Fruit fly (Drosophila melanogaster) ovary, adult (tissue): ENCODE results near the gene nanos.

Experiments
- CG17801 ChIP-seq: fragments of 200-800 bp; optimal IDR thresholded peaks from 2 replicates; lab custom pipeline; 2019; ENCODE audit warnings: missing biosample characterization, mild to moderate bottlenecking, missing genetic modification characterization, moderate library complexity; ENCODE audit not compliant: partially characterized antibody

The nanos gene

dm6 chr3R:19156670-19157402 is at the start of gene nanos:
nanos (plus strand) TSS chr3R:19157238.
- peak; percentile 38 for TF ChIP-seq CG17801

- no peak for TF ChIP-seq CG17801
Measured at dm6 chr3R:19108126-19108525, 48.9 kb upstream of the nanos start.

DNA sequence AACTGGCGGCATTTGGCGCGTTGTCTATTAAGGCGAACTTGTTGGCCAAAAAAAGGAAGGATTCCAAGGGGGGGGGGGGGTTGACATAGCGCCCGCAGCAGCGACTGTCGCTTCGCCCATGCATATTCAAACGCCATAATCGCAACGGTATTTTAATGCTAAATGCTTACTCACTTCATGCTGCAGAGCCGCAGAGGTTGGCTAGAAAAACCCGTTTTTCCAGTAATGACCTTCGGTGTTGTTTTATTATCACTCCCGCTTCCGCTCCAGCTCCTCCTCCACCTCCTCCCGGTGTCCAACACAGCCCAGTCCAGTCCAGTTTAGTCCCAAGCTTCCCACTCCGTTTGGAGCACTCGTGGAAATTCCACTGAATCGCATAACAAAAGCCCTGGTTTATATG is 45.9 kb upstream of the nanos start:
- TF ChIP-seq CG17801, result no peak

dm6 chr3R:19112372-19112771 is 44.7 kb upstream of the nanos start:
- TF ChIP-seq CG17801, result no peak

- peak; percentile 77 for TF ChIP-seq CG17801
Measured at dm6 chr3R:19113836-19114235, 43.2 kb upstream of the nanos start.

DNA sequence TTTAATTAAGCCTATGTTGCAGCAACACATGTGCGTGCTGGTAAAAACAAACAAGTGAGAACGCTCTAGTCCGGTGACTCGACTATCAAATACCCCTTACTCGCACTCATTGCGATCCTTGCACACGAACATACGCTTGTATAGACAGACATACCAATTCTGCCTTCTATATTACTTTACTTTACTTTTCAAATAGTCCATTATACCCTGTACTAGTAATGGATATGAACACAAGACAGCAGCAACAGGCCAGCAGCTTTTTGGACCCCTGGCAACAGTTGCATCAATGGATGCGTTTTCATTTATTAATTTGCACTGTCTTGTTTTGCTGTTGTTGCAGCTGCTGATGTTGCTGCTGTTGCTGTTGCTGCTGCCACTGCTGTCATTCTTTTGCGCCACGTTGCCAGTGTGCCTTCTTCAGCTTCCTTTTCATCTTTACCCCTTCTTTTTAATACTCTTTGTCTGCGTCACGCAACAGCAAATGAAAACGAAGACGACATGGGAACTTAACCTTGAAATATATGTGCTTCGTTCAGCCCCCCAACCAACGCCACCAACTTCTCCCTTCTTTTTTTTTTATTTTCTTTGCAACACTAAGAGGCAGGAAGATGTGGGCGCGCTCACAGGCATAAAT is 38.4 kb upstream of the nanos start:
- no peak for TF ChIP-seq CG17801

dm6 chr3R:19132146-19132833 is 24.7 kb upstream of the nanos start, which contains the start of gene Cyp12a5:
Cyp12a5 (plus strand) TSS chr3R:19132648.
- TF ChIP-seq CG17801, result no peak

DNA sequence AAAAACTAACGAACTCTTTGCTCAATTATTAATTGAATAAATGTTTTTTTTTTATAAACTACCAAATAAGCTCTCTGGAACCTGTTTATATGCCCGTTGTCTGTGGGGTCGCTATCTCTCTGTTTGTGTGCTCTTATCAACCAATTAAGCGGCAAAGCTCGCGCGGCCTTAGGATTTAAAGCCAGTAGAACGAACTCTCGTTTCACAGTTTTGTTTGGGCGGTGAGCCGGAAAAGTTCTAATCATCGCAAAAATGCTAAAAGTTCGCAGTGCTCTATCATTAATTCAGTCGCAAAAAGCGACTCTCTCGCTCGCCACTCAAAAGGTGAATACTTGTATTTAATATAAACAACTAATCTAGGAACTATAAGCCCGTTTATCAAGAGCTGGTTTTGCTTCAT is 22.1 kb upstream of the nanos start, which contains the start of gene Cyp12a4:
Gene Cyp12a4 (plus strand): TSS at position 202 of the 400 bp plus-strand sequence.
- TF ChIP-seq CG17801, result no peak

DNA sequence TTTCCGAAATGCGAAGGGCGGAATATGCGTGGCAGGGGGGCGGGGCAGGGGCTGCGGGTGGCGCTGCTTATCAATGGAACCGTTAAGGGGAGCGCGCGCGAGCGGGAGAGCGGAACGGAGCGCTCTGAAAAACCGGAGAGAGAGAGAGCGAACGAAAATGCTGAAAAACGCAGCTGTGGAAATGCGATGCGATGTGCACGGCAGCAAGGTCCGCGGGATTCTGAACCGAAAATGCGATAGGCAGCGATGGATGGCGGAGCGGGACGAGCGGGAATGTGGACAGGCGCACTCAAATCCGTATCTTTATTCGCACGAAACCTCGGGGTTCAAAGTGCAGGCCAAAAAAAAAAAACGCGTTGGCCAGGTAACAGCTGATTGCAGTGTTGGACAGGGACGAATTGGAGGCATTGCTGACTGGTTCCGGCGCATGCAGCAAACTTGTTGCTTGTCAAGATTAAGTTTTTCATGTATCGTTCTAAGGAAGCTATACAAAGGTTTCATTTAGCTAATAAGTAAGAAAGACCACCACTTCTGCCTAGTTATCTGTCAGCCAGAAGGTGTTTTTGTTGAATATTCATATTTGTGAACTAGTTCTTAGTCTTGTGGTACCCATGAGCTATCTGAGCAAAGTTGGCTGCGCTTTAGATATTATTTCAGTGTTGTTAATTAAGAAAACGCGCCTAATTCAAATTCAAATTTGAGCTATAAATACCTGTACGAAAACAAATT is 9.4 kb upstream of the nanos start, which contains the start of gene Ppcs:
Gene Ppcs (minus strand): TSS at position 400 of the 729 bp plus-strand sequence.
- TF ChIP-seq CG17801, result peak; percentile 72

- no peak for TF ChIP-seq CG17801
Measured at dm6 chr3R:19150856-19151651, 6.0 kb upstream of the nanos start.

- no peak for TF ChIP-seq CG17801
Measured at dm6 chr3R:19151848-19152787, 4.9 kb upstream of the nanos start.

DNA sequence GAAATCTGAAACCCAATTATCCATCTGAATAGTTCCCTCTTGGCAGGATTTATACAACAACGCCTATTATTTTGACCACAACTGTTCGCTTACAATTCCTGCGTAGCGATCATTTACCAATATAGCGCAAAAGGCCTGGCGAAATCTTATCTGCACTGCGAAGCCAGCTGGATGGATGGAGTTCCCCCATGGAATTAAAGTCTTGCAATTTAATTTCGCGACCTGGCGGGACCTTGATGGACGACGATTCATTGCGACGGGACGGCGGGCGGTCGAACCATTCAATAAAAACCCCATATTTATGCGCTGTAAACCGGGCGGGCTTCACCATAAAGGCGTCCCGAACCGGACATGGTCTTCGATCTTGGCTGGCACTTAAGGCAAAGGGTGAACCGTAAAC is 4.2 kb upstream of the nanos start:
- TF ChIP-seq CG17801, result no peak

DNA sequence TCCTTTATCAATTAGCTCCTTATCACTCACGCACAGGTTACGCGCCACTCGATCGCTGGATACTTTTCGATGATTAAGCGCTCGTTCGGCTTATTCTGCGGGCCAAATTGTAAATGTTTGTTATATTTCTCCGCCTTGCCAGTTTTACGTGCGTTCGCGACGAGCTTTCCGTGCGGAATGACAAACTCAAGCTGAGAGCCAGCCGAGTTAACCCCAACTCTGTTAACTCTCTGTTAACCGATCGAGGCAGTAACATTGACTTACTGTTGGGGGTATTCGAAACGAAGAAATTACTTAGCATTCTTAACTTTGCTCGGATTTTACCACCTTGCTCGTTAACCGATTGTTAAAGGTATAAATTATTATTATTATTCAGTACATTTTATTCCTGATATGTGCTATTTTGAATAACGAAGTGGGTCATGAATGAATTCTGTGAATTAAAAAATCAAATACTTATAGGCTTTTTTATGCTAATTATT is 3.5 kb upstream of the nanos start, which contains the start of gene CG5835:
Gene CG5835 (minus strand): TSS at position 185 of the 482 bp plus-strand sequence.
- peak; percentile 50 for TF ChIP-seq CG17801

dm6 chr3R:19157997-19158396 is 959 bp downstream of the nanos start:
- TF ChIP-seq CG17801, result peak; percentile 86
